Worm (Caenorhabditis elegans) whole organism, L3 larva: Measurements from ENCODE around the gene F59A6.4.

Experiments
- R02D3.7 ChIP-seq: fragments of 150-350 bp; optimal IDR thresholded peaks from 2 replicates; lab custom pipeline; 2014; ENCODE audit warnings: missing biosample characterization, missing genetic modification characterization
- ZK546.5 ChIP-seq: sonication (generic microtip); optimal IDR thresholded peaks from 2 replicates; lab custom pipeline; 2017; ENCODE audit warnings: missing biosample characterization, missing genetic modification characterization
- aly-2 ChIP-seq: fragments of 150-350 bp; optimal IDR thresholded peaks from 2 replicates; lab custom pipeline; 2014; ENCODE audit warnings: missing biosample characterization, missing genetic modification characterization
- ama-1 ChIP-seq: fragments of 150-350 bp; optimal IDR thresholded peaks from 2 replicates; lab custom pipeline; 2018
- ceh-16 ChIP-seq: sonication (generic microtip); optimal IDR thresholded peaks from 2 replicates; lab custom pipeline; 2017; ENCODE audit warnings: missing biosample characterization, missing genetic modification characterization
- ceh-28 ChIP-seq: fragments of 150-350 bp; optimal IDR thresholded peaks from 2 replicates; lab custom pipeline; 2014; ENCODE audit warnings: missing biosample characterization, missing genetic modification reagents, missing genetic modification characterization
- ceh-82 ChIP-seq: fragments of 150-350 bp; optimal IDR thresholded peaks from 2 replicates; lab custom pipeline; 2014; ENCODE audit warnings: missing biosample characterization, missing genetic modification characterization
- ceh-9 ChIP-seq: sonication (generic microtip); optimal IDR thresholded peaks from 2 replicates; lab custom pipeline; 2018; ENCODE audit warnings: missing biosample characterization, missing genetic modification characterization
- daf-12 ChIP-seq: fragments of 150-350 bp; optimal IDR thresholded peaks from 2 replicates; lab custom pipeline; 2014; ENCODE audit warnings: missing biosample characterization, missing genetic modification reagents, missing genetic modification characterization
- egl-27 ChIP-seq: sonication (generic microtip); optimal IDR thresholded peaks from 4 replicates; lab custom pipeline; 2017; ENCODE audit warnings: missing biosample characterization, missing genetic modification reagents, missing genetic modification characterization
- egl-5 ChIP-seq: fragments of 150-350 bp; optimal IDR thresholded peaks from 2 replicates; lab custom pipeline; 2017; ENCODE audit warnings: missing biosample characterization, missing genetic modification reagents, missing genetic modification characterization, inconsistent platforms
- elt-1 ChIP-seq: fragments of 150-350 bp; optimal IDR thresholded peaks from 2 replicates; lab custom pipeline; 2014; ENCODE audit warnings: missing biosample characterization, missing genetic modification characterization
- elt-2 ChIP-seq: sonication (generic microtip); optimal IDR thresholded peaks from 2 replicates; lab custom pipeline; 2016; ENCODE audit warnings: missing genetic modification reagents, mild to moderate bottlenecking, missing genetic modification characterization, missing compliant biosample characterization
- elt-3 ChIP-seq, 3 experiments: fragments of 150-350 bp in 1 of 3; sonication (generic microtip) in 2 of 3; optimal IDR thresholded peaks; 2 replicates in 2 of 3; 4 replicates in 1 of 3; lab custom pipeline; 2014 to 2017; ENCODE audit warnings: missing biosample characterization in 3 of 3, missing genetic modification characterization in 3 of 3
- eor-1 ChIP-seq, 2 experiments: fragments of 150-350 bp; optimal IDR thresholded peaks; 2 replicates each; lab custom pipeline; 2014 to 2018; ENCODE audit warnings: missing biosample characterization in 2 of 2, missing genetic modification characterization in 2 of 2
- fkh-10 ChIP-seq: sonication (generic microtip); optimal IDR thresholded peaks from 2 replicates; lab custom pipeline; 2017; ENCODE audit warnings: missing biosample characterization, missing genetic modification reagents, missing genetic modification characterization
- fkh-2 ChIP-seq: fragments of 150-350 bp; optimal IDR thresholded peaks from 2 replicates; lab custom pipeline; 2014; ENCODE audit warnings: missing biosample characterization, missing genetic modification reagents, missing genetic modification characterization
- fos-1 ChIP-seq: fragments of 150-350 bp; optimal IDR thresholded peaks from 2 replicates; lab custom pipeline; 2014; ENCODE audit warnings: missing biosample characterization, missing genetic modification characterization
- hmg-11 ChIP-seq: sonication (generic microtip); optimal IDR thresholded peaks from 2 replicates; lab custom pipeline; 2016; ENCODE audit warnings: missing genetic modification characterization, missing compliant biosample characterization
- jun-1 ChIP-seq: fragments of 150-350 bp; optimal IDR thresholded peaks from 2 replicates; lab custom pipeline; 2014; ENCODE audit warnings: missing biosample characterization, missing genetic modification reagents, missing genetic modification characterization
- lin-15B ChIP-seq: fragments of 150-350 bp; optimal IDR thresholded peaks from 2 replicates; lab custom pipeline; 2014; ENCODE audit warnings: missing biosample characterization, missing genetic modification characterization
- lin-39 ChIP-seq: fragments of 150-350 bp; optimal IDR thresholded peaks from 2 replicates; lab custom pipeline; 2018; ENCODE audit warnings: missing biosample characterization, missing genetic modification reagents, missing genetic modification characterization
- lsy-12 ChIP-seq: sonication (generic microtip); optimal IDR thresholded peaks from 2 replicates; lab custom pipeline; 2016; ENCODE audit warnings: mild to moderate bottlenecking, missing genetic modification characterization, missing compliant biosample characterization
- mdl-1 ChIP-seq: fragments of 150-350 bp; optimal IDR thresholded peaks from 2 replicates; lab custom pipeline; 2014; ENCODE audit warnings: missing biosample characterization, missing genetic modification characterization
- mml-1 ChIP-seq: fragments of 150-350 bp; sonication (generic microtip); optimal IDR thresholded peaks from 3 replicates; lab custom pipeline; 2014; ENCODE audit warnings: missing biosample characterization, missing genetic modification characterization
- nfya-1 ChIP-seq: sonication (generic microtip); optimal IDR thresholded peaks from 2 replicates; lab custom pipeline; 2017; ENCODE audit warnings: missing genetic modification characterization, mild to moderate bottlenecking, missing compliant biosample characterization, antibody characterized with exemption, moderate library complexity; ENCODE audit not compliant: insufficient read depth
- nhr-11 ChIP-seq: fragments of 150-350 bp; optimal IDR thresholded peaks from 2 replicates; lab custom pipeline; 2014; ENCODE audit warnings: missing biosample characterization, missing genetic modification characterization
- nhr-12 ChIP-seq: fragments of 150-350 bp; optimal IDR thresholded peaks from 2 replicates; lab custom pipeline; 2014; ENCODE audit warnings: missing biosample characterization, missing genetic modification characterization
- nhr-23 ChIP-seq: fragments of 150-350 bp; optimal IDR thresholded peaks from 2 replicates; lab custom pipeline; 2014; ENCODE audit warnings: missing biosample characterization, missing genetic modification reagents, missing genetic modification characterization
- nhr-237 ChIP-seq: fragments of 150-350 bp; optimal IDR thresholded peaks from 2 replicates; lab custom pipeline; 2014; ENCODE audit warnings: missing biosample characterization, missing genetic modification characterization
- nhr-25 ChIP-seq: sonication (generic microtip); optimal IDR thresholded peaks from 2 replicates; lab custom pipeline; 2017; ENCODE audit warnings: missing biosample characterization, missing genetic modification characterization
- nhr-28 ChIP-seq: fragments of 150-350 bp; optimal IDR thresholded peaks from 2 replicates; lab custom pipeline; 2014; ENCODE audit warnings: missing biosample characterization, missing genetic modification characterization
- nhr-43 ChIP-seq: sonication (generic microtip); optimal IDR thresholded peaks from 2 replicates; lab custom pipeline; 2016; ENCODE audit warnings: mild to moderate bottlenecking, missing genetic modification characterization, missing compliant biosample characterization; ENCODE audit not compliant: poor library complexity, severe bottlenecking
- nhr-67 ChIP-seq: fragments of 150-350 bp; optimal IDR thresholded peaks from 2 replicates; lab custom pipeline; 2014; ENCODE audit warnings: missing biosample characterization, missing genetic modification characterization
- nhr-76 ChIP-seq: fragments of 150-350 bp; sonication (generic microtip); optimal IDR thresholded peaks from 5 replicates; lab custom pipeline; 2014; ENCODE audit warnings: missing biosample characterization, missing genetic modification characterization
- nhr-77 ChIP-seq: fragments of 150-350 bp; optimal IDR thresholded peaks from 2 replicates; lab custom pipeline; 2014; ENCODE audit warnings: missing biosample characterization, missing genetic modification characterization
- pha-4 ChIP-seq: fragments of 150-350 bp; optimal IDR thresholded peaks from 2 replicates; lab custom pipeline; 2014; ENCODE audit warnings: missing biosample characterization, missing genetic modification reagents, missing genetic modification characterization
- pqm-1 ChIP-seq: fragments of 150-350 bp; optimal IDR thresholded peaks from 2 replicates; lab custom pipeline; 2017; ENCODE audit warnings: missing biosample characterization, missing genetic modification characterization, inconsistent platforms
- sea-2 ChIP-seq: fragments of 150-350 bp; sonication (generic microtip); optimal IDR thresholded peaks from 4 replicates; lab custom pipeline; 2014; ENCODE audit warnings: missing biosample characterization, missing genetic modification reagents, missing genetic modification characterization
- skn-1 ChIP-seq: fragments of 150-350 bp; optimal IDR thresholded peaks from 2 replicates; lab custom pipeline; 2014; ENCODE audit warnings: missing biosample characterization, missing genetic modification characterization
- snpc-4 ChIP-seq: fragments of 150-350 bp; optimal IDR thresholded peaks from 2 replicates; lab custom pipeline; 2014; ENCODE audit warnings: missing biosample characterization, missing genetic modification characterization
- tbx-2 ChIP-seq: sonication (generic microtip); optimal IDR thresholded peaks from 2 replicates; lab custom pipeline; 2016; ENCODE audit warnings: mild to moderate bottlenecking, missing genetic modification characterization, missing compliant biosample characterization
- unc-39 ChIP-seq: sonication (generic microtip); optimal IDR thresholded peaks from 4 replicates; lab custom pipeline; 2017; ENCODE audit warnings: missing biosample characterization, missing genetic modification characterization
- unc-62 ChIP-seq: fragments of 150-350 bp; sonication (generic microtip); optimal IDR thresholded peaks from 4 replicates; lab custom pipeline; 2014; ENCODE audit warnings: missing biosample characterization, missing genetic modification reagents, missing genetic modification characterization
- zag-1 ChIP-seq: fragments of 150-350 bp; optimal IDR thresholded peaks from 2 replicates; lab custom pipeline; 2014; ENCODE audit warnings: missing biosample characterization, missing genetic modification characterization
- ztf-11 ChIP-seq: fragments of 150-350 bp; optimal IDR thresholded peaks from 2 replicates; lab custom pipeline; 2014; ENCODE audit warnings: missing biosample characterization, missing genetic modification characterization
- ztf-4 ChIP-seq: fragments of 150-350 bp; optimal IDR thresholded peaks from 2 replicates; lab custom pipeline; 2014; ENCODE audit warnings: missing biosample characterization, missing genetic modification characterization

The F59A6.4 gene

DNA sequence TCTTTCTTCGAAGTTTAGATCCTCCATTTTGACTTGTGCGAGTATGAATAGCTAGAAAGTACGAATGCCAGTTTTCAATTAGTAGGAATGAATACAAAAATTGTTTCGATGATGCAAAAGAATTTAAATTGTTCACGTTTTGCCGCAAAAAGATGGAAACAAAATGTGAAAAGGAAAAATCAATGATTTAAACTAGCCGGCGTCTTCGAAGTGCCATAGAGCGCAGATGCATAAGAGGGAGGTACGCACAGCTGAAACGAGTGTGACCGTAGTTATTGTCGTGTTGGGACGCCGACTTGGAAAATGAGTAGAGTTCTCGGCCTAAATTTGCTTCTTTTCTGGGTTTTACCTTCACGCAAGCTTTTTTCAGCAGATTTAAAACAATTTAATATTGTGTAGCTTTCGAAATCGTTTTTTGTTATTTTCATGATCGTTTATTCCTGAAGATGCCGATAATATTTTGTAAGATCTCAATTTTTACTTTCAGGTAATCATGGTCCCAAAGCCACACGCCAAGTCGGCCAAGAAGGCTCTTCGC, 50.3 kb downstream of the F59A6.4 start, which contains the start of the genes ify-1 and rpl-22:
ify-1 (minus strand) TSS at position 51 of the 538 bp plus-strand sequence.
rpl-22 (plus strand) TSS at position 488 of the 538 bp plus-strand sequence.
- TF ChIP-seq nhr-23 (tag; lab: Kevin White, UChicago) (peak; percentile 98), ama-1 (lab: Kevin White, UChicago) (peak; percentile 90), jun-1 (tag; lab: Kevin White, UChicago) (peak; percentile 77), zag-1 (tag; lab: Kevin White, UChicago) (no peak), ZK546.5 (peak; percentile 37), ceh-16 (tag; lab: Kevin White, UChicago) (no peak), nhr-11 (tag; lab: Kevin White, UChicago) (peak; percentile 82), aly-2 (tag; lab: Kevin White, UChicago) (no peak), nhr-237 (no peak), ztf-11 (tag; lab: Kevin White, UChicago) (no peak), ceh-82 (peak; percentile 48), lsy-12 (peak; percentile 78), nhr-28 (tag; lab: Kevin White, UChicago) (no peak), nhr-77 (tag; lab: Kevin White, UChicago) (peak; percentile 13), fos-1 (no peak), elt-2 (tag; lab: Kevin White, UChicago) (peak; percentile 98), elt-3 (tag; optimal IDR thresholded peaks at IDR 0.05; lab: Kevin White, UChicago) (no peak), hmg-11 (peak; percentile 86), skn-1 (tag; lab: Kevin White, UChicago) (peak; percentile 91), ceh-28 (peak; percentile 89), unc-39 (tag; lab: Kevin White, UChicago) (no peak), fkh-10 (GFP tag; lab: Kevin White, UChicago) (peak; percentile 53), pha-4 (tag; lab: Kevin White, UChicago) (peak; percentile 99), nfya-1 (tag; lab: Kevin White, UChicago) (peak; percentile 99), egl-5 (tag; lab: Kevin White, UChicago) (peak; percentile 94), nhr-76 (tag; lab: Kevin White, UChicago) (peak; percentile 11), pqm-1 (tag; lab: Kevin White, UChicago) (peak; percentile 91), fkh-2 (tag; lab: Kevin White, UChicago) (no peak), elt-1 (tag; lab: Kevin White, UChicago) (peak; percentile 47), ztf-4 (tag; lab: Kevin White, UChicago) (peak; percentile 67), ceh-9 (tag; lab: Kevin White, UChicago) (no peak), nhr-25 (peak; percentile 99), mdl-1 (tag; lab: Kevin White, UChicago) (no peak), nhr-67 (tag; lab: Kevin White, UChicago) (no peak), nhr-43 (tag; lab: Kevin White, UChicago) (peak; percentile 94), daf-12 (tag; lab: Kevin White, UChicago) (no peak), lin-15B (tag; lab: Kevin White, UChicago) (peak; percentile 98), eor-1 (tag; optimal IDR thresholded peaks at IDR 0.05; lab: Kevin White, UChicago) (no peak), R02D3.7 (tag; lab: Kevin White, UChicago) (peak; percentile 84), unc-62 (GFP tag; lab: Kevin White, UChicago) (peak; percentile 58), tbx-2 (tag; lab: Kevin White, UChicago) (peak; percentile 57), nhr-12 (no peak), egl-27 (tag; lab: Kevin White, UChicago) (no peak), sea-2 (no peak), snpc-4 (tag; lab: Kevin White, UChicago) (peak; percentile 96), mml-1 (no peak), lin-39 (tag; lab: Kevin White, UChicago) (peak; percentile 96)
